Worm (Caenorhabditis elegans): Measurements from ENCODE around the gene pyk-2.

Gene pyk-2

DNA sequence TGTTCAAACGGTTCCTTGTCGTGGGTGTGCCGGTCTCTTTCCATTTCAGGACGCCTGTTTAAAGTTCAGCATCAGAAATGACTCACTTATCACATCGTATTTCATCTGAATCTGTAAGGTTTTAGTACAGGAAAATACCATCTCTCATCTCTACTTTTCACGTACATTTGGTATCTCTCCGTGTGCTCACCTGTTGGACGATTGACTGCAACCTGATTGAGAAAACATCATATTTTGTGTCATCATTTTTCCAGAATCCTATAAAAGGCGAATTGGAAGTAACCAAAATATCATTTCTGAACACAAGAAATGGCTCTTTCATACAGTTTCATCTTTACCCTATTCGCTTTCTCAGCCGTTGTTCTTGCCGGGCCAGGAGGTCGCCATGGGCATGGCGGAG, 9.6 kb upstream of the pyk-2 start, which contains the start of gene srlf-30:
Gene srlf-30, plus strand, starts transcription at position 301 of the 400 bp plus-strand sequence.
- no peak for TF ChIP-seq pat-9 (tag; optimal IDR thresholded peaks at IDR 0.05)
- no peak for TF ChIP-seq F13H6.1 (tag; optimal IDR thresholded peaks at IDR 0.05)
- TF ChIP-seq dve-1 (tag; optimal IDR thresholded peaks at IDR 0.05): no peak
- TF ChIP-seq pha-2 (tag; optimal IDR thresholded peaks at IDR 0.05): no peak
- no peak for TF ChIP-seq hlh-6 (tag; optimal IDR thresholded peaks at IDR 0.05)
- TF ChIP-seq Y22D7AL.16 (tag; optimal IDR thresholded peaks at IDR 0.05): no peak
- TF ChIP-seq ttx-3 (tag; optimal IDR thresholded peaks at IDR 0.05): no peak
- TF ChIP-seq ahr-1 (tag; optimal IDR thresholded peaks at IDR 0.05): no peak
- TF ChIP-seq madf-2 (tag; optimal IDR thresholded peaks at IDR 0.05): no peak
- no peak for TF ChIP-seq zip-5 (tag; optimal IDR thresholded peaks at IDR 0.05)
- no peak for TF ChIP-seq unc-3 (GFP tag; conservative IDR thresholded peaks at IDR 0.05)
- no peak for TF ChIP-seq unc-3 (tag; optimal IDR thresholded peaks at IDR 0.05)
- TF ChIP-seq ref-2 (tag; optimal IDR thresholded peaks at IDR 0.05): no peak
- TF ChIP-seq pqm-1 (tag; optimal IDR thresholded peaks at IDR 0.05): no peak
- no peak for TF ChIP-seq hlh-30 (tag; optimal IDR thresholded peaks at IDR 0.05; ENCODE audit: insufficient read depth)

DNA sequence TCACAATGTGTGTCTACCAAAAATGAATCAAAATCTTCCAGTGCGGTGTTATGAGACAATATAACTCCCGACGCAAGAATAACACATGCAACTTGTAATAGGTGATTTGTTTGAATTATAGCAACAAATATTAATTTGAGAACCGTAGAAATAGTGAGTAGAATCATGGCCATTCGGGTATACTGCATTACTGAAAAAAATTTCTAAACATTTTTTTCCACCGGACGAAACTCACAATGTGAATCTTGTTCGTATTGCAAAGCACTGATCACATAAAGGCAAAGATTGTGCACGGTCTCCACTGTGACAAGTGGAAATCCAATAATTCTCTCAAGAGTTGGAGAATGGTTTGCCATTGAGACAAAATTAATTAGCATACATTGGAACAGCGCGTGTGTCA, 7.2 kb upstream of the pyk-2 start:
- TF ChIP-seq sox-4 (tag; optimal IDR thresholded peaks at IDR 0.05) (no peak), pat-9 (tag; optimal IDR thresholded peaks at IDR 0.05) (no peak), tbx-7 (tag; optimal IDR thresholded peaks at IDR 0.05) (no peak), ztf-16 (tag; optimal IDR thresholded peaks at IDR 0.05) (no peak), pag-3 (tag; optimal IDR thresholded peaks at IDR 0.05; ENCODE audit: borderline replicate concordance) (no peak), pha-4 (tag; optimal IDR thresholded peaks at IDR 0.05) (no peak), unc-3 (GFP tag; conservative IDR thresholded peaks at IDR 0.05) (no peak), unc-3 (tag; optimal IDR thresholded peaks at IDR 0.05) (no peak), dmd-4 (tag; optimal IDR thresholded peaks at IDR 0.05; ENCODE audit: borderline replicate concordance) (no peak), ama-1 (optimal IDR thresholded peaks at IDR 0.05) (no peak), C08G9.2 (tag; optimal IDR thresholded peaks at IDR 0.05) (no peak), F13H6.1 (tag; optimal IDR thresholded peaks at IDR 0.05) (no peak), Y22D7AL.16 (tag; optimal IDR thresholded peaks at IDR 0.05) (no peak), pqm-1 (tag; optimal IDR thresholded peaks at IDR 0.05) (no peak), T23F11.4 (GFP tag; optimal IDR thresholded peaks at IDR 0.05) (no peak), dve-1 (tag; optimal IDR thresholded peaks at IDR 0.05) (no peak), ttx-3 (tag; optimal IDR thresholded peaks at IDR 0.05) (no peak), ceh-9 (tag; optimal IDR thresholded peaks at IDR 0.05) (no peak), hlh-13 (GFP tag; optimal IDR thresholded peaks at IDR 0.05) (no peak)

DNA sequence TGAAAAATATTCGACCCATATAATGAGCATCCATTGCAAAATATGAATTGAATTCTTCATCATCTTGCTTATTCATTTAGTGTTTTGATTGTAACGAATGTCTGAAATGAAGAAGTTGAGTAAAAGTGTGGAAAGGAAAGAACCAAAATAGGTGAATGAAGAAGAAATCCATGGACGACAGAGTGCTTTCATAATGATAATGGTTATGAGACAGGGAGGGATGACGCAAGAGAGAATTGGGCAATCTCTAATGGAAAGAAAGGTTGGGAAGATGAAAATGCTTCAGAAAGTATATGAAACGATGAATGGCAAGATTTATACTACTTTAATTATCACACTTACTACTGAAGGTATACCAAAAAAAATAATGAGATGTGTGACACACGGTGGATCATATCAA, 5.4 kb upstream of the pyk-2 start, which contains the start of gene ZK596.3:
Gene ZK596.3, minus strand, starts transcription at position 101 of the 400 bp plus-strand sequence.
- TF ChIP-seq syd-9 (tag; optimal IDR thresholded peaks at IDR 0.05) (no peak), pha-2 (tag; optimal IDR thresholded peaks at IDR 0.05) (no peak), dmd-4 (tag; optimal IDR thresholded peaks at IDR 0.05; ENCODE audit: borderline replicate concordance) (no peak), unc-86 (tag; optimal IDR thresholded peaks at IDR 0.05) (no peak), pha-4 (tag; optimal IDR thresholded peaks at IDR 0.05) (no peak), pag-3 (tag; optimal IDR thresholded peaks at IDR 0.05; ENCODE audit: borderline replicate concordance) (no peak), ttx-3 (tag; optimal IDR thresholded peaks at IDR 0.05) (no peak), hlh-6 (tag; optimal IDR thresholded peaks at IDR 0.05) (no peak), ama-1 (optimal IDR thresholded peaks at IDR 0.05) (no peak), ceh-45 (GFP tag; IDR thresholded peaks at IDR 0.05) (no peak), gmeb-2 (tag; optimal IDR thresholded peaks at IDR 0.05) (no peak), ceh-30 (tag; optimal IDR thresholded peaks at IDR 0.05) (no peak), rnt-1 (tag; optimal IDR thresholded peaks at IDR 0.05) (no peak)

DNA sequence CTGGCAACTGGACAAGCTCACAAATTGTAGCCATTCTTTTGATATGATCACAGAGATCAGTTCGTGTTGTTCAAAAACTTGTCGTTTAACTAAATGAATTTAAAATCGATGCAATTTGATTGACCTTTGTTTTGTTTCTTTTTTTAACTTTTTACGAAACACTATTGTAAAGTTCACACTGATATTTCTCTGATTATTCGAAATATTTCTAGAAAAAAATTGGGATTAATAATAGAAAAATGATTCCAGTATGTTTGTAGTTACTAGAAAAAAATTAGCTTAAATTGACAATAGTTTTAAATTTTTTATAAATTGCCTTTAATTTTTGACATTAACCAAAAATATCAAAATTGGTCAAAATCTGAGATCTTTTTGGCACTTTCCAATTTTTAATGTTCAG, 507 bp upstream of the pyk-2 start, which contains the start of gene ZK596.2:
Gene ZK596.2, minus strand, starts transcription at position 101 of the 400 bp plus-strand sequence.
- no peak for TF ChIP-seq hlh-15 (tag; optimal IDR thresholded peaks at IDR 0.05)
- no peak for TF ChIP-seq sox-4 (tag; optimal IDR thresholded peaks at IDR 0.05)
- TF ChIP-seq ttx-3 (tag; optimal IDR thresholded peaks at IDR 0.05): no peak

DNA sequence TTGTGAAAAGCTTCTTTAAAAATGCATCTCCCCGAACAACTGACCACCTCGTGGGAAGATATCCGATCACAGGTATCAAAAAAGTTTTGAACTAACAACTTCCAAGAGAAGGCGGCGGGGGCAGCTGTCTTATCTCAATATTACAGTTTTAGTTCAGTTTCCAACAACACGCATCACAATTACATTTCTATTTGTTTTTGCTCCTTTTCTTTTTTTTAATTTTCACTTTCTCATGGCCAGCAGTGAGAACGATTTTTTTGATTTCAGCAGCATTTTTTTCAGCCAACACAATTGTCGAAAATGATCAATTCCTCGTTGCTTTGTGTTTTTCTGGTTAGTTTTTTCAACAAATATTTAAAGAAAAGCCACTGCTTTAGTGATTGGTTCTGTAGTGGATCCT, 3.4 kb downstream of the pyk-2 start, which contains the start of gene ZK593.2:
Gene ZK593.2, plus strand, starts transcription at position 301 of the 400 bp plus-strand sequence.
- TF ChIP-seq hlh-6 (tag; optimal IDR thresholded peaks at IDR 0.05) (no peak), ets-4 (tag; optimal IDR thresholded peaks at IDR 0.05) (no peak), elt-4 (tag; optimal IDR thresholded peaks at IDR 0.05) (no peak), ama-1 (optimal IDR thresholded peaks at IDR 0.05) (no peak), pha-2 (tag; optimal IDR thresholded peaks at IDR 0.05) (no peak), F13H6.1 (tag; optimal IDR thresholded peaks at IDR 0.05) (no peak), K09A11.1 (tag; optimal IDR thresholded peaks at IDR 0.05; ENCODE audit: insufficient read depth) (no peak), ceh-30 (tag; optimal IDR thresholded peaks at IDR 0.05) (no peak), hlh-15 (tag; optimal IDR thresholded peaks at IDR 0.05) (no peak), pha-4 (tag; optimal IDR thresholded peaks at IDR 0.05) (no peak)

All from whole organism, late embryonic.